Fruit fly (Drosophila melanogaster): Measurements from ENCODE around the gene HLH3B.

DNA sequence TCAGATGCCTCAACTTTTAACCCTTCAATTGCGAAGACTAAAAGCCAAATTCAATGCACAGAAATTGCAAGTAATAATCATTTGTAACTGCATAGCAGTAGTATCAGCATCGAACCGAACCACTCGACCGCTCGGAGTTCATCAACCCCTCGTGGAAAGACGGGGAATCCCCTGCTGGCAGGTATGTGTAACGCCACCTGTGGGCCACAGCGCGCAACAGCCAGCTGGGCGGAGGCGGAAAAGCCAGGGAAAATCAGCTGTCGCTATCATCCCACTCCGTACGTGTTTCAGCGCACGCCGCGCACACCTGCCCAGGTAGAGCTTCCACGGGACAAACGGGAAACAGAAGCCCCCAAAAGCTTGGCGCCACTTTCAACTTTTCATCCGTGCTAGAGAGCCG lies 2.9 kb upstream of the HLH3B start:
- TF ChIP-seq pan (optimal IDR thresholded peaks at IDR 0.05), result no peak
- TF ChIP-seq pan (GFP tag; optimal IDR thresholded peaks at IDR 0.05 in 1 of 2, IDR thresholded peaks at IDR 0.05 in 1 of 2), result no peak
- no peak for TF ChIP-seq CG10654 (GFP tag; optimal IDR thresholded peaks at IDR 0.05)
- TF ChIP-seq br (optimal IDR thresholded peaks at IDR 0.05), result no peak
- TF ChIP-seq CG17361 (GFP tag; IDR thresholded peaks at IDR 0.05), result no peak
- TF ChIP-seq ci (GFP tag; IDR thresholded peaks at IDR 0.05), result no peak
- TF ChIP-seq ro (GFP tag; IDR thresholded peaks at IDR 0.05), result no peak
